Worm (Caenorhabditis elegans): Measurements from ENCODE around the gene ZK1290.14.
A peak's percentile ranks its signal among the peaks of the same experiment; 100 is the strongest.

- TF ChIP-seq W03F9.2 (tag; optimal IDR thresholded peaks at IDR 0.05) (no peak), him-1 (tag; optimal IDR thresholded peaks at IDR 0.05) (peak; percentile 21)
Observed at ce11 chrII:7593227-7593626, 37.8 kb upstream of the ZK1290.14 start.

Data from whole organism, L4/young adult.